Fruit fly (Drosophila melanogaster) whole organism, embryonic: ENCODE results near the gene CG8142.

Source experiments
- C15 ChIP-seq: fragments of 200-800 bp; sonication (Bioruptor generic); IDR thresholded peaks from 3 replicates; pipeline ENCODE4 v1.3.6; 2022; ENCODE audit warnings: missing biosample characterization, missing genetic modification characterization
- CG10209 ChIP-seq: fragments of 200-800 bp; sonication (Bioruptor generic); optimal IDR thresholded peaks from 3 replicates; lab custom pipeline; 2017; ENCODE audit warnings: missing biosample characterization, mild to moderate bottlenecking, missing genetic modification characterization, missing genetic modification reagents
- CG11093 ChIP-seq: fragments of 200-800 bp; sonication (Bioruptor generic); IDR thresholded peaks from 3 replicates; pipeline ENCODE4 v1.3.6; 2022; ENCODE audit warnings: missing biosample characterization, missing genetic modification characterization
- CG11398 ChIP-seq: fragments of 200-800 bp; sonication (Bioruptor generic); optimal IDR thresholded peaks from 2 replicates; lab custom pipeline; 2016; ENCODE audit warnings: missing biosample characterization, missing genetic modification characterization
- CG12104 ChIP-seq: fragments of 200-800 bp; sonication (Bioruptor generic); optimal IDR thresholded peaks from 3 replicates; lab custom pipeline; 2016; ENCODE audit warnings: missing biosample characterization, missing genetic modification characterization
- CG14860 ChIP-seq: fragments of 200-800 bp; sonication (Bioruptor generic); IDR thresholded peaks from 3 replicates; pipeline ENCODE4 v1.3.6; 2022; ENCODE audit warnings: missing biosample characterization, missing genetic modification characterization; ENCODE audit not compliant: partially characterized antibody
- CG14965 ChIP-seq: fragments of 200-800 bp; sonication (Bioruptor generic); optimal IDR thresholded peaks from 2 replicates; lab custom pipeline; 2016; ENCODE audit warnings: missing biosample characterization, missing genetic modification characterization, borderline replicate concordance
- CG15696 ChIP-seq: fragments of 200-800 bp; sonication (Bioruptor generic); optimal IDR thresholded peaks from 2 replicates; lab custom pipeline; 2019; ENCODE audit warnings: missing biosample characterization, mild to moderate bottlenecking, missing genetic modification characterization, moderate library complexity
- CG16815 ChIP-seq: fragments of 200-800 bp; sonication (Bioruptor generic); optimal IDR thresholded peaks from 3 replicates; lab custom pipeline; 2017; ENCODE audit warnings: missing biosample characterization, mild to moderate bottlenecking, missing genetic modification characterization
- CG17612 ChIP-seq: fragments of 200-800 bp; sonication (Bioruptor generic); IDR thresholded peaks from 2 replicates; pipeline ENCODE4 v1.3.6; 2022; ENCODE audit warnings: missing biosample characterization, missing genetic modification characterization
- CG1832 ChIP-seq: fragments of 200-800 bp; sonication (Bioruptor generic); optimal IDR thresholded peaks from 2 replicates; lab custom pipeline; 2017; ENCODE audit warnings: missing biosample characterization, mild to moderate bottlenecking, missing genetic modification characterization, inconsistent platforms
- CG32772 ChIP-seq: fragments of 200-800 bp; sonication (Bioruptor generic); IDR thresholded peaks from 2 replicates; pipeline ENCODE4 v1.3.6; 2022; ENCODE audit warnings: missing biosample characterization, missing genetic modification characterization
- CG33213 ChIP-seq: fragments of 200-800 bp; sonication (Bioruptor generic); optimal IDR thresholded peaks from 3 replicates; lab custom pipeline; 2016; ENCODE audit warnings: missing biosample characterization, missing genetic modification characterization
- CG34422 ChIP-seq: fragments of 200-800 bp; sonication (Bioruptor generic); IDR thresholded peaks from 3 replicates; pipeline ENCODE4 v1.3.6; 2022; ENCODE audit warnings: missing biosample characterization, missing genetic modification characterization
- CG6791 ChIP-seq: fragments of 200-800 bp; sonication (Bioruptor generic); IDR thresholded peaks from 3 replicates; pipeline ENCODE4 v1.3.6; 2022; ENCODE audit warnings: missing biosample characterization, missing genetic modification characterization; ENCODE audit not compliant: partially characterized antibody
- CG9609 ChIP-seq: fragments of 200-800 bp; sonication (Bioruptor generic); optimal IDR thresholded peaks from 3 replicates; lab custom pipeline; 2016; ENCODE audit warnings: missing biosample characterization, missing genetic modification characterization
- CG9876 ChIP-seq: fragments of 200-800 bp; sonication (Bioruptor generic); optimal IDR thresholded peaks from 2 replicates; lab custom pipeline; 2016; ENCODE audit warnings: missing biosample characterization, missing genetic modification characterization
- CTCF ChIP-seq: fragments of 200-800 bp; sonication (Bioruptor generic); optimal IDR thresholded peaks from 2 replicates; lab custom pipeline; 2017; ENCODE audit warnings: missing biosample characterization, mild to moderate bottlenecking, missing genetic modification characterization, moderate library complexity
- Dbx ChIP-seq: fragments of 200-800 bp; sonication (Bioruptor generic); IDR thresholded peaks from 3 replicates; pipeline ENCODE4 v1.3.6; 2022; ENCODE audit warnings: missing biosample characterization, missing genetic modification characterization
- Doc3 ChIP-seq: fragments of 200-800 bp; sonication (Bioruptor generic); IDR thresholded peaks from 3 replicates; pipeline ENCODE4 v1.3.6; 2022; ENCODE audit warnings: missing biosample characterization, missing genetic modification characterization; ENCODE audit not compliant: partially characterized antibody
- ERR ChIP-seq: fragments of 200-800 bp; sonication (Bioruptor generic); optimal IDR thresholded peaks from 2 replicates; lab custom pipeline; 2016; ENCODE audit warnings: missing biosample characterization, missing genetic modification characterization
- Eip74EF ChIP-seq, 2 experiments: fragments of 200-800 bp in 1 of 2; fragments of >200 bp in 1 of 2; sonication (Bioruptor generic) in 1 of 2; optimal IDR thresholded peaks; 2 replicates each; lab custom pipeline; 2017 to 2019; ENCODE audit warnings: missing biosample characterization in 2 of 2, missing genetic modification characterization in 2 of 2, mild to moderate bottlenecking in 1 of 2, moderate library complexity in 1 of 2
- GATAe ChIP-seq: fragments of 200-800 bp; sonication (Bioruptor generic); conservative IDR thresholded peaks from 2 replicates; pipeline ENCODE4 v1.3.6; 2022; ENCODE audit warnings: missing biosample characterization, missing genetic modification characterization
- HmgD ChIP-seq: fragments of 200-800 bp; sonication (Bioruptor generic); optimal IDR thresholded peaks from 3 replicates; lab custom pipeline; 2016; ENCODE audit warnings: missing biosample characterization, missing genetic modification characterization
- Lpt ChIP-seq: fragments of >200 bp; optimal IDR thresholded peaks from 2 replicates; lab custom pipeline; 2018; ENCODE audit warnings: missing biosample characterization, missing genetic modification characterization
- MESR4 ChIP-seq: fragments of 200-800 bp; sonication (Bioruptor generic); optimal IDR thresholded peaks from 2 replicates; lab custom pipeline; 2018; ENCODE audit warnings: missing biosample characterization, mild to moderate bottlenecking, missing genetic modification characterization, moderate library complexity
- Mrtf ChIP-seq: fragments of 200-800 bp; sonication (Bioruptor generic); IDR thresholded peaks from 3 replicates; pipeline ENCODE4 v1.3.6; 2022; ENCODE audit warnings: missing biosample characterization, missing genetic modification characterization
- NC2α ChIP-seq: fragments of 200-800 bp; sonication (Bioruptor generic); optimal IDR thresholded peaks from 2 replicates; lab custom pipeline; 2016; ENCODE audit warnings: missing biosample characterization, missing genetic modification characterization
- Rfx ChIP-seq: fragments of 200-800 bp; sonication (Bioruptor generic); IDR thresholded peaks from 2 replicates; pipeline ENCODE4 v1.3.6; 2022; ENCODE audit warnings: missing biosample characterization, missing genetic modification characterization
- Sox100B ChIP-seq: fragments of 200-800 bp; sonication (Bioruptor generic); optimal IDR thresholded peaks from 3 replicates; lab custom pipeline; 2018; ENCODE audit warnings: missing biosample characterization, mild to moderate bottlenecking, missing genetic modification characterization
- Ssrp ChIP-seq: fragments of 200-800 bp; sonication (Bioruptor generic); optimal IDR thresholded peaks from 2 replicates; lab custom pipeline; 2018; ENCODE audit warnings: missing biosample characterization, mild to moderate bottlenecking, missing genetic modification characterization, moderate library complexity
- chinmo ChIP-seq: fragments of 200-800 bp; sonication (Bioruptor generic); IDR thresholded peaks from 4 replicates; pipeline ENCODE4 v1.3.6; 2022; ENCODE audit warnings: missing biosample characterization, missing genetic modification characterization; ENCODE audit not compliant: partially characterized antibody
- chn ChIP-seq: fragments of 200-800 bp; sonication (Bioruptor generic); optimal IDR thresholded peaks from 2 replicates; lab custom pipeline; 2016; ENCODE audit warnings: missing biosample characterization, missing genetic modification characterization
- gt ChIP-seq: fragments of 200-800 bp; sonication (Bioruptor generic); IDR thresholded peaks from 2 replicates; pipeline ENCODE4 v1.3.6; 2022; ENCODE audit warnings: missing biosample characterization, missing genetic modification characterization
- hkb ChIP-seq, 2 experiments: fragments of 200-800 bp in 1 of 2; fragments of >200 bp in 1 of 2; sonication (Bioruptor generic) in 1 of 2; IDR thresholded peaks in 1 of 2; optimal IDR thresholded peaks in 1 of 2; 2 replicates each; pipeline versions ENCODE4 v1.3.6 to Lab custom; 2017 to 2022; ENCODE audit warnings: missing biosample characterization in 1 of 2, missing genetic modification characterization in 1 of 2
- hth ChIP-seq: fragments of >200 bp; optimal IDR thresholded peaks from 2 replicates; lab custom pipeline; 2017; ENCODE audit warnings: inconsistent platforms
- ind ChIP-seq: fragments of 200-800 bp; sonication (Bioruptor generic); optimal IDR thresholded peaks from 3 replicates; lab custom pipeline; 2016; ENCODE audit warnings: missing biosample characterization, missing genetic modification characterization
- inv ChIP-seq: fragments of 200-800 bp; sonication (Bioruptor generic); IDR thresholded peaks from 2 replicates; pipeline ENCODE4 v1.3.6; 2022; ENCODE audit warnings: missing biosample characterization, missing genetic modification characterization; ENCODE audit not compliant: partially characterized antibody
- jumu ChIP-seq: fragments of 200-800 bp; sonication (Bioruptor generic); optimal IDR thresholded peaks from 3 replicates; lab custom pipeline; 2016; ENCODE audit warnings: missing biosample characterization, missing genetic modification characterization
- kah ChIP-seq: fragments of 200-800 bp; sonication (Bioruptor generic); optimal IDR thresholded peaks from 2 replicates; lab custom pipeline; 2018; ENCODE audit warnings: missing biosample characterization, mild to moderate bottlenecking, missing genetic modification characterization
- kni ChIP-seq: fragments of 200-800 bp; sonication (Bioruptor generic); optimal IDR thresholded peaks from 3 replicates; lab custom pipeline; 2017; ENCODE audit warnings: mild to moderate bottlenecking, missing biosample characterization, missing genetic modification reagents, missing genetic modification characterization
- phol ChIP-seq: fragments of 200-800 bp; sonication (Bioruptor generic); optimal IDR thresholded peaks from 3 replicates; lab custom pipeline; 2018; ENCODE audit warnings: missing biosample characterization, mild to moderate bottlenecking, missing genetic modification characterization, moderate library complexity
- repo ChIP-seq: fragments of 200-800 bp; sonication (Bioruptor generic); optimal IDR thresholded peaks from 2 replicates; lab custom pipeline; 2016; ENCODE audit warnings: missing biosample characterization, missing genetic modification characterization
- row ChIP-seq: fragments of 200-800 bp; sonication (Bioruptor generic); IDR thresholded peaks from 3 replicates; pipeline ENCODE4 v1.3.6; 2022; ENCODE audit warnings: missing biosample characterization, missing genetic modification characterization
- salm ChIP-seq: fragments of 200-800 bp; sonication (Bioruptor generic); optimal IDR thresholded peaks from 2 replicates; lab custom pipeline; 2018; ENCODE audit warnings: missing biosample characterization, mild to moderate bottlenecking, missing genetic modification characterization
- slou ChIP-seq: fragments of 200-800 bp; sonication (Bioruptor generic); optimal IDR thresholded peaks from 3 replicates; lab custom pipeline; 2016; ENCODE audit warnings: missing biosample characterization, missing genetic modification characterization
- so ChIP-seq: fragments of 200-800 bp; sonication (Bioruptor generic); IDR thresholded peaks from 3 replicates; pipeline ENCODE4 v1.3.6; 2022; ENCODE audit warnings: missing biosample characterization, missing genetic modification characterization
- tio ChIP-seq: fragments of 200-800 bp; sonication (Bioruptor generic); optimal IDR thresholded peaks from 2 replicates; lab custom pipeline; 2017; ENCODE audit warnings: missing biosample characterization, missing genetic modification characterization, inconsistent platforms
- unpg ChIP-seq: fragments of 200-800 bp; sonication (Bioruptor generic); optimal IDR thresholded peaks from 3 replicates; lab custom pipeline; 2018; ENCODE audit warnings: missing biosample characterization, mild to moderate bottlenecking, missing genetic modification characterization, moderate library complexity
- wek ChIP-seq: fragments of 200-800 bp; sonication (Bioruptor generic); optimal IDR thresholded peaks from 3 replicates; lab custom pipeline; 2018; ENCODE audit warnings: missing biosample characterization, mild to moderate bottlenecking, missing genetic modification characterization, moderate library complexity

CG8142 gene

DNA sequence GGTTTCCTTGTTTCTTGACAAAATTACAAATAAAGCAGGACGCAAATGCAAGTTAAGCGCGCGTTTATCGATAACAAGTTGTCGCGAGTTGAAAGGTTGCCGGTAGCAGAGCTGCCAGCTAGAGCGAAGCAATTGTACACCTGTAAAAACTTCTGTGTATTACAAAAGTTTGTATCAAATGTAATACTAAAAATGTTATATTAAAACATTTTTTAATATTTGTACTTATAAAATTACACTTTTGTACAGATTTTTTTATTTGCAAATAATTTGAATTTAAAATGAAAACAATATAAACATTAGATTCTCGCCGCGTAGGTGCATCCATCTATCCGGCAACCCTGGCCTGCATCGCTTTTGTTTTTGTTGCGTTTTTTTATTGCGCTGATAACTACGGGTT lies at the start of gene CG8142, which contains the start of gene Ucp4A (continued):
- TF ChIP-seq NC2α (GFP tag; lab: Kevin White, UChicago) (no peak), Dbx (GFP tag; lab: Robert Waterston, UW) (peak; percentile 92; the same call in 2 of the 3 replicates), CG16815 (GFP tag; lab: Kevin White, UChicago) (peak; percentile 88), Lpt (GFP tag; lab: Kevin White, UChicago) (no peak), row (GFP tag; lab: Robert Waterston, UW) (peak; percentile 99), CG12104 (GFP tag; lab: Kevin White, UChicago) (peak; percentile 87), CG10209 (GFP tag; lab: Kevin White, UChicago) (peak; percentile 93), chinmo (0 out of 4 replicates have a peak, but pooled peaks have one; percentile 52), kni (GFP tag; lab: Kevin White, UChicago) (peak; percentile 75), phol (tag; lab: Kevin White, UChicago) (peak; percentile 95), Eip74EF (GFP tag; optimal IDR thresholded peaks at IDR 0.05; lab: Kevin White, UChicago) (peak in 1 of 2 experiments; percentile 56), CG33213 (GFP tag; lab: Kevin White, UChicago) (peak; percentile 28), Ssrp (tag; lab: Kevin White, UChicago) (peak; percentile 89), Sox100B (GFP tag; lab: Kevin White, UChicago) (peak; percentile 90), CG1832 (GFP tag; lab: Kevin White, UChicago) (no peak), CG11093 (GFP tag; lab: Robert Waterston, UW) (peak; percentile 96), CG34422 (peak; percentile 97), CG11398 (GFP tag; lab: Kevin White, UChicago) (no peak), C15 (GFP tag; lab: Robert Waterston, UW) (peak; percentile 89), HmgD (no peak), CG14965 (GFP tag; lab: Kevin White, UChicago) (no peak), CG17612 (GFP tag; lab: Robert Waterston, UW) (peak; percentile 79), hkb (optimal IDR thresholded peaks at IDR 0.05; lab: Kevin White, UChicago) (peak; percentile 54), hkb (GFP tag; IDR thresholded peaks at IDR 0.05; lab: Robert Waterston, UW) (peak; percentile 89), wek (GFP tag; lab: Kevin White, UChicago) (no peak), GATAe (GFP tag; lab: Robert Waterston, UW) (peak; percentile 90), hth (no peak), tio (GFP tag; lab: Kevin White, UChicago) (peak; percentile 91), CG15696 (tag; lab: Kevin White, UChicago) (peak; percentile 94), ERR (GFP tag; lab: Kevin White, UChicago) (no peak), inv (GFP tag; lab: Robert Waterston, UW) (no peak), Rfx (peak; percentile 96), Mrtf (GFP tag; lab: Robert Waterston, UW) (peak; percentile 93), CG9609 (GFP tag; lab: Kevin White, UChicago) (peak; percentile 48), CG32772 (GFP tag; lab: Robert Waterston, UW) (peak; percentile 97), CG9876 (GFP tag; lab: Kevin White, UChicago) (no peak), gt (GFP tag; lab: Robert Waterston, UW) (peak; percentile 85), CG14860 (no peak), unpg (peak; percentile 91), repo (GFP tag; lab: Kevin White, UChicago) (no peak), MESR4 (GFP tag; lab: Kevin White, UChicago) (no peak), CTCF (GFP tag; lab: Kevin White, UChicago) (no peak), ind (GFP tag; lab: Kevin White, UChicago) (peak; percentile 93), chn (GFP tag; lab: Kevin White, UChicago) (peak; percentile 73), jumu (GFP tag; lab: Kevin White, UChicago) (peak; percentile 27), so (peak; percentile 91), kah (GFP tag; lab: Kevin White, UChicago) (peak; percentile 74), slou (GFP tag; lab: Kevin White, UChicago) (peak; percentile 84), salm (tag; lab: Kevin White, UChicago) (peak; percentile 61), CG6791 (no peak), Doc3 (GFP tag; lab: Robert Waterston, UW) (no peak)
